Worm (Caenorhabditis elegans) whole organism, L3 larva: ENCODE results near the gene oatr-1.

Experiments used
- ceh-82 ChIP-seq: fragments of 150-350 bp; optimal IDR thresholded peaks from 2 replicates; lab custom pipeline; 2014; ENCODE audit warnings: missing biosample characterization, missing genetic modification characterization
- nhr-11 ChIP-seq: fragments of 150-350 bp; optimal IDR thresholded peaks from 2 replicates; lab custom pipeline; 2014; ENCODE audit warnings: missing biosample characterization, missing genetic modification characterization
- nhr-237 ChIP-seq: fragments of 150-350 bp; optimal IDR thresholded peaks from 2 replicates; lab custom pipeline; 2014; ENCODE audit warnings: missing biosample characterization, missing genetic modification characterization
- nhr-76 ChIP-seq: fragments of 150-350 bp; sonication (generic microtip); optimal IDR thresholded peaks from 5 replicates; lab custom pipeline; 2014; ENCODE audit warnings: missing biosample characterization, missing genetic modification characterization
- nhr-77 ChIP-seq: fragments of 150-350 bp; optimal IDR thresholded peaks from 2 replicates; lab custom pipeline; 2014; ENCODE audit warnings: missing biosample characterization, missing genetic modification characterization
- skn-1 ChIP-seq: fragments of 150-350 bp; optimal IDR thresholded peaks from 2 replicates; lab custom pipeline; 2014; ENCODE audit warnings: missing biosample characterization, missing genetic modification characterization
- tbx-2 ChIP-seq: sonication (generic microtip); optimal IDR thresholded peaks from 2 replicates; lab custom pipeline; 2016; ENCODE audit warnings: mild to moderate bottlenecking, missing genetic modification characterization, missing compliant biosample characterization
- unc-39 ChIP-seq: sonication (generic microtip); optimal IDR thresholded peaks from 4 replicates; lab custom pipeline; 2017; ENCODE audit warnings: missing biosample characterization, missing genetic modification characterization

ce11 chrIII:6367712-6368111 lies 28.3 kb downstream of the oatr-1 start, which contains the start of the genes C56G2.15 and thoc-2:
- no peak for TF ChIP-seq nhr-237 (tag; lab: Kevin White, UChicago)
- no peak for TF ChIP-seq ceh-82 (tag; lab: Kevin White, UChicago)
- no peak for TF ChIP-seq unc-39
- no peak for TF ChIP-seq nhr-11 (tag; lab: Kevin White, UChicago)
- no peak for TF ChIP-seq nhr-77 (tag; lab: Kevin White, UChicago)
- no peak for TF ChIP-seq nhr-76 (tag; lab: Kevin White, UChicago)
- TF ChIP-seq tbx-2 (tag; lab: Kevin White, UChicago) = no peak
- no peak for TF ChIP-seq skn-1 (tag; lab: Kevin White, UChicago)
